Worm (Caenorhabditis elegans) whole organism, early embryonic: ENCODE measurements around the gene srx-28.

ENCODE experiments used
- B0310.2 ChIP-seq: sonication (generic microtip); optimal IDR thresholded peaks from 2 replicates; lab custom pipeline; 2016; ENCODE audit warnings: mild to moderate bottlenecking, missing genetic modification characterization, missing compliant biosample characterization
- ama-1 ChIP-seq: fragments of 150-350 bp; optimal IDR thresholded peaks from 2 replicates; lab custom pipeline; 2014
- ceh-13 ChIP-seq: fragments of 200-800 bp; sonication (Bioruptor generic); optimal IDR thresholded peaks from 2 replicates; lab custom pipeline; 2018; ENCODE audit warnings: mild to moderate bottlenecking, missing genetic modification characterization, missing compliant biosample characterization
- flt-1 ChIP-seq: fragments of 200-800 bp; sonication (Bioruptor generic); IDR thresholded peaks from 2 replicates; pipeline ENCODE4 v1.3.6; 2022; ENCODE audit warnings: missing genetic modification characterization, missing compliant biosample characterization
- hmg-4 ChIP-seq: fragments of 200-800 bp; sonication (Bioruptor generic); optimal IDR thresholded peaks from 2 replicates; lab custom pipeline; 2018; ENCODE audit warnings: mild to moderate bottlenecking, missing genetic modification characterization, missing compliant biosample characterization
- hnd-1 ChIP-seq: sonication (generic microtip); optimal IDR thresholded peaks from 2 replicates; lab custom pipeline; 2016; ENCODE audit warnings: missing genetic modification characterization, missing compliant biosample characterization
- scrt-1 ChIP-seq: fragments of 200-800 bp; sonication (Bioruptor generic); IDR thresholded peaks from 2 replicates; pipeline ENCODE4 v1.3.6; 2022; ENCODE audit warnings: missing genetic modification characterization, missing compliant biosample characterization
- tbx-11 ChIP-seq: fragments of 200-800 bp; sonication (Bioruptor generic); IDR thresholded peaks from 2 replicates; pipeline ENCODE4 v1.3.6; 2022; ENCODE audit warnings: missing genetic modification characterization, missing compliant biosample characterization
- tra-4 ChIP-seq: sonication (generic microtip); optimal IDR thresholded peaks from 2 replicates; lab custom pipeline; 2017; ENCODE audit warnings: missing genetic modification characterization, missing compliant biosample characterization

DNA sequence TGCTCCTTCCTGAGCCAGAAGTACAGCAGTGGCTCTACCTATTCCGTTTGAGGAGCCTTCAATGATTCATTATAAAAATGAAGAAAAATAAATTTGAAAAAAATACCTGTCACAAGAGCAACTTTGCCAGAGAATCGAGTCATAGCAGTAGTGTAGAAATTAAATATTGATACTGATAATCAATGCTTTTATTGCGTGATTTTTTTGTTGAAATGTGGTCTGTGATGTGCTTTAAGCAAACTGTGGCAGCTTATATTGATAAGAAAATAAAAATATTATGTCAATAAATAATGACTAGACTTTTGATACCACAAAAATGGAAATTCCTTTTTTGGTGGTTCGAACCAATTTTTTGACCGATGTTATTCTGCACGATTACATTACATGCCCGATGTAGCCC lies 8.0 kb upstream of the srx-28 start, which contains the start of gene dhs-14:
- TF ChIP-seq ama-1, result no peak
- TF ChIP-seq tra-4 (tag; lab: Kevin White, UChicago), result no peak
- no peak for TF ChIP-seq flt-1 (GFP tag; lab: Robert Waterston, UW)
- no peak for TF ChIP-seq hnd-1 (tag; lab: Kevin White, UChicago)
- TF ChIP-seq hmg-4 (GFP tag; lab: Kevin White, UChicago), result no peak
- no peak for TF ChIP-seq B0310.2
- no peak for TF ChIP-seq tbx-11 (GFP tag; lab: Robert Waterston, UW)
- TF ChIP-seq ceh-13 (GFP tag; lab: Kevin White, UChicago), result no peak
- no peak for TF ChIP-seq scrt-1
